Fruit fly (Drosophila melanogaster) whole organism, embryonic: ENCODE measurements around the gene CG31268.

Experiments
- ATbp ChIP-seq: fragments of 200-800 bp; sonication (Bioruptor generic); optimal IDR thresholded peaks from 2 replicates; lab custom pipeline; 2017; ENCODE audit warnings: missing biosample characterization, mild to moderate bottlenecking, missing genetic modification characterization, missing genetic modification reagents
- CG10321 ChIP-seq: fragments of 200-800 bp; sonication (Bioruptor generic); IDR thresholded peaks from 2 replicates; pipeline ENCODE4 v1.3.6; 2022; ENCODE audit warnings: missing biosample characterization, missing genetic modification characterization
- CG11093 ChIP-seq: fragments of 200-800 bp; sonication (Bioruptor generic); IDR thresholded peaks from 3 replicates; pipeline ENCODE4 v1.3.6; 2022; ENCODE audit warnings: missing biosample characterization, missing genetic modification characterization
- CG11247 ChIP-seq: fragments of 200-800 bp; sonication (Bioruptor generic); IDR thresholded peaks from 2 replicates; pipeline ENCODE4 v1.3.6; 2022; ENCODE audit warnings: missing biosample characterization, missing genetic modification characterization
- CG11398 ChIP-seq: fragments of 200-800 bp; sonication (Bioruptor generic); optimal IDR thresholded peaks from 2 replicates; lab custom pipeline; 2016; ENCODE audit warnings: missing biosample characterization, missing genetic modification characterization
- CG11560 ChIP-seq: fragments of 200-800 bp; sonication (Bioruptor generic); IDR thresholded peaks from 3 replicates; pipeline ENCODE4 v1.3.6; 2022; ENCODE audit warnings: missing biosample characterization, missing genetic modification characterization
- CG11696 ChIP-seq: fragments of 200-800 bp; sonication (Bioruptor generic); IDR thresholded peaks from 2 replicates; pipeline ENCODE4 v1.3.6; 2022; ENCODE audit warnings: missing biosample characterization, missing genetic modification characterization
- CG12155 ChIP-seq: fragments of 200-800 bp; sonication (Bioruptor generic); optimal IDR thresholded peaks from 3 replicates; lab custom pipeline; 2016; ENCODE audit warnings: missing biosample characterization, missing genetic modification characterization
- CG14667 ChIP-seq: fragments of 200-800 bp; sonication (Bioruptor generic); IDR thresholded peaks from 2 replicates; pipeline ENCODE4 v1.3.6; 2022; ENCODE audit warnings: missing biosample characterization, missing genetic modification characterization
- CG17359 ChIP-seq: fragments of 200-800 bp; sonication (Bioruptor generic); optimal IDR thresholded peaks from 3 replicates; lab custom pipeline; 2018; ENCODE audit warnings: missing biosample characterization, mild to moderate bottlenecking, missing genetic modification characterization, moderate library complexity
- CG18599 ChIP-seq: fragments of 200-800 bp; sonication (Bioruptor generic); optimal IDR thresholded peaks from 3 replicates; lab custom pipeline; 2017; ENCODE audit warnings: missing biosample characterization, missing genetic modification characterization, mild to moderate bottlenecking, moderate library complexity, missing genetic modification reagents
- CG2875 ChIP-seq: fragments of 200-800 bp; sonication (Bioruptor generic); optimal IDR thresholded peaks from 2 replicates; lab custom pipeline; 2017; ENCODE audit warnings: missing biosample characterization, mild to moderate bottlenecking, missing genetic modification characterization, missing genetic modification reagents
- CG30431 ChIP-seq: fragments of 200-800 bp; sonication (Bioruptor generic); optimal IDR thresholded peaks from 2 replicates; lab custom pipeline; 2017; ENCODE audit warnings: missing biosample characterization, missing genetic modification characterization
- CG31224 ChIP-seq: fragments of 200-800 bp; sonication (Bioruptor generic); IDR thresholded peaks from 2 replicates; pipeline ENCODE4 v1.3.6; 2022; ENCODE audit warnings: missing biosample characterization, missing genetic modification characterization
- CG32532 ChIP-seq: fragments of 200-800 bp; sonication (Bioruptor generic); IDR thresholded peaks from 2 replicates; pipeline ENCODE4 v1.3.6; 2022; ENCODE audit warnings: missing biosample characterization, missing genetic modification characterization
- CG42726 ChIP-seq: fragments of 200-800 bp; sonication (Bioruptor generic); IDR thresholded peaks from 2 replicates; pipeline ENCODE4 v1.3.6; 2022; ENCODE audit warnings: missing biosample characterization, missing genetic modification characterization; ENCODE audit not compliant: partially characterized antibody
- CG4730 ChIP-seq: fragments of 200-800 bp; sonication (Bioruptor generic); IDR thresholded peaks from 2 replicates; pipeline ENCODE4 v1.3.6; 2022; ENCODE audit warnings: missing biosample characterization, missing genetic modification characterization
- CG8765 ChIP-seq: fragments of 200-800 bp; sonication (Bioruptor generic); IDR thresholded peaks from 2 replicates; pipeline ENCODE4 v1.3.6; 2022; ENCODE audit warnings: missing biosample characterization, missing genetic modification characterization
- CHES-1-like ChIP-seq: fragments of 200-800 bp; sonication (Bioruptor generic); optimal IDR thresholded peaks from 2 replicates; lab custom pipeline; 2016; ENCODE audit warnings: missing biosample characterization, missing genetic modification characterization
- E2f1 ChIP-seq: fragments of 200-800 bp; sonication (Bioruptor generic); IDR thresholded peaks from 2 replicates; pipeline ENCODE4 v1.3.6; 2022; ENCODE audit warnings: missing biosample characterization, missing genetic modification characterization
- Hr39 ChIP-seq: fragments of >200 bp; optimal IDR thresholded peaks from 2 replicates; lab custom pipeline; 2017
- Hr51 ChIP-seq, 2 experiments: fragments of 200-800 bp; sonication (Bioruptor generic); optimal IDR thresholded peaks; 2 replicates in 1 of 2; 3 replicates in 1 of 2; lab custom pipeline; 2016 to 2018; ENCODE audit warnings: missing biosample characterization in 2 of 2, missing genetic modification characterization in 2 of 2, mild to moderate bottlenecking in 1 of 2, moderate library complexity in 1 of 2
- Lpt ChIP-seq: fragments of >200 bp; optimal IDR thresholded peaks from 2 replicates; lab custom pipeline; 2018; ENCODE audit warnings: missing biosample characterization, missing genetic modification characterization
- Max ChIP-seq: fragments of 200-800 bp; sonication (Bioruptor generic); optimal IDR thresholded peaks from 2 replicates; lab custom pipeline; 2016; ENCODE audit warnings: missing biosample characterization, mild to moderate bottlenecking, missing genetic modification characterization
- Mrtf ChIP-seq: fragments of 200-800 bp; sonication (Bioruptor generic); IDR thresholded peaks from 3 replicates; pipeline ENCODE4 v1.3.6; 2022; ENCODE audit warnings: missing biosample characterization, missing genetic modification characterization
- Neu2 ChIP-seq: fragments of 200-800 bp; sonication (Bioruptor generic); optimal IDR thresholded peaks from 3 replicates; lab custom pipeline; 2016; ENCODE audit warnings: missing biosample characterization, missing genetic modification characterization, borderline replicate concordance
- NfI ChIP-seq: fragments of 200-800 bp; sonication (Bioruptor generic); optimal IDR thresholded peaks from 3 replicates; lab custom pipeline; 2018; ENCODE audit warnings: missing biosample characterization, mild to moderate bottlenecking, missing genetic modification characterization, moderate library complexity
- Oli ChIP-seq: fragments of 200-800 bp; sonication (Bioruptor generic); optimal IDR thresholded peaks from 2 replicates; lab custom pipeline; 2018; ENCODE audit warnings: missing biosample characterization, mild to moderate bottlenecking, missing genetic modification characterization, moderate library complexity
- Ptx1 ChIP-seq: fragments of 200-800 bp; sonication (Bioruptor generic); IDR thresholded peaks from 2 replicates; pipeline ENCODE4 v1.3.6; 2022; ENCODE audit warnings: missing biosample characterization, missing genetic modification characterization
- Ravus ChIP-seq: fragments of 200-800 bp; sonication (Bioruptor generic); IDR thresholded peaks from 2 replicates; pipeline ENCODE4 v1.3.6; 2022; ENCODE audit warnings: missing biosample characterization, missing genetic modification characterization
- Trl ChIP-seq, 3 experiments: fragments of >200 bp in 2 of 3; fragments of 200-800 bp in 1 of 3; sonication (Bioruptor generic) in 1 of 3; optimal IDR thresholded peaks; 2 replicates in 1 of 3; 3 replicates in 2 of 3; lab custom pipeline; 2016 to 2017; ENCODE audit warnings: missing biosample characterization in 1 of 3, missing genetic modification characterization in 1 of 3
- Usf ChIP-seq: fragments of 200-800 bp; sonication (Bioruptor generic); optimal IDR thresholded peaks from 2 replicates; lab custom pipeline; 2017; ENCODE audit warnings: missing genotype, missing biosample characterization, missing genetic modification characterization
- ase ChIP-seq: fragments of 200-800 bp; sonication (Bioruptor generic); IDR thresholded peaks from 3 replicates; pipeline ENCODE4 v1.3.6; 2022; ENCODE audit warnings: missing biosample characterization, missing genetic modification characterization
- az2 ChIP-seq: fragments of 200-800 bp; sonication (Bioruptor generic); optimal IDR thresholded peaks from 3 replicates; lab custom pipeline; 2016; ENCODE audit warnings: missing biosample characterization, missing genetic modification characterization
- bbx ChIP-seq: fragments of 200-800 bp; sonication (Bioruptor generic); IDR thresholded peaks from 2 replicates; pipeline ENCODE4 v1.3.6; 2022; ENCODE audit warnings: missing biosample characterization, missing genetic modification characterization; ENCODE audit not compliant: partially characterized antibody
- cg ChIP-seq: fragments of 200-800 bp; sonication (Bioruptor generic); optimal IDR thresholded peaks from 3 replicates; lab custom pipeline; 2019; ENCODE audit warnings: missing biosample characterization, mild to moderate bottlenecking, missing genetic modification characterization, moderate library complexity
- ci ChIP-seq: fragments of 200-800 bp; sonication (Bioruptor generic); IDR thresholded peaks from 3 replicates; pipeline ENCODE4 v1.3.6; 2022; ENCODE audit warnings: missing biosample characterization, missing genetic modification characterization
- exex ChIP-seq: fragments of 200-800 bp; sonication (Bioruptor generic); optimal IDR thresholded peaks from 4 replicates; lab custom pipeline; 2018; ENCODE audit warnings: missing biosample characterization, mild to moderate bottlenecking, missing genetic modification characterization, moderate library complexity
- ham ChIP-seq: fragments of 200-800 bp; sonication (Bioruptor generic); IDR thresholded peaks from 2 replicates; pipeline ENCODE4 v1.3.6; 2022; ENCODE audit warnings: missing biosample characterization, missing genetic modification characterization
- hb ChIP-seq: fragments of 200-800 bp; sonication (Bioruptor generic); IDR thresholded peaks from 3 replicates; pipeline ENCODE4 v1.3.6; 2022; ENCODE audit warnings: missing biosample characterization, missing genetic modification characterization; ENCODE audit not compliant: partially characterized antibody
- jing ChIP-seq: fragments of 200-800 bp; sonication (Bioruptor generic); optimal IDR thresholded peaks from 2 replicates; lab custom pipeline; 2018; ENCODE audit warnings: missing biosample characterization, mild to moderate bottlenecking, missing genetic modification characterization
- kay ChIP-seq: fragments of 200-800 bp; sonication (Bioruptor generic); optimal IDR thresholded peaks from 2 replicates; lab custom pipeline; 2016; ENCODE audit warnings: missing biosample characterization, missing genetic modification characterization
- kni ChIP-seq: fragments of 200-800 bp; sonication (Bioruptor generic); optimal IDR thresholded peaks from 3 replicates; lab custom pipeline; 2017; ENCODE audit warnings: mild to moderate bottlenecking, missing biosample characterization, missing genetic modification reagents, missing genetic modification characterization
- mam ChIP-seq: fragments of 200-800 bp; sonication (Bioruptor generic); optimal IDR thresholded peaks from 3 replicates; lab custom pipeline; 2016; ENCODE audit warnings: missing biosample characterization, missing genetic modification characterization
- nau ChIP-seq: fragments of 200-800 bp; sonication (Bioruptor generic); optimal IDR thresholded peaks from 3 replicates; lab custom pipeline; 2017; ENCODE audit warnings: missing biosample characterization, mild to moderate bottlenecking, missing genetic modification characterization, missing genetic modification reagents
- psq ChIP-seq: fragments of 200-800 bp; sonication (Bioruptor generic); optimal IDR thresholded peaks from 2 replicates; lab custom pipeline; 2017; ENCODE audit warnings: missing biosample characterization, missing genetic modification characterization
- sna ChIP-seq: fragments of 200-800 bp; sonication (Bioruptor generic); IDR thresholded peaks from 2 replicates; pipeline ENCODE4 v1.3.6; 2022; ENCODE audit warnings: missing biosample characterization, missing genetic modification characterization; ENCODE audit not compliant: partially characterized antibody
- trem ChIP-seq: fragments of 200-800 bp; optimal IDR thresholded peaks from 3 replicates; lab custom pipeline; 2019; ENCODE audit warnings: missing biosample characterization, mild to moderate bottlenecking, missing genetic modification characterization, moderate library complexity
- tup ChIP-seq: fragments of 200-800 bp; sonication (Bioruptor generic); optimal IDR thresholded peaks from 2 replicates; lab custom pipeline; 2016; ENCODE audit warnings: missing biosample characterization, mild to moderate bottlenecking, missing genetic modification characterization, moderate library complexity
- wdn ChIP-seq: fragments of 200-800 bp; sonication (Bioruptor generic); IDR thresholded peaks from 2 replicates; pipeline ENCODE4 v1.3.6; 2022; ENCODE audit warnings: missing biosample characterization, missing genetic modification characterization
- zfh1 ChIP-seq: fragments of 200-800 bp; sonication (Bioruptor generic); IDR thresholded peaks from 3 replicates; pipeline ENCODE4 v1.3.6; 2022; ENCODE audit warnings: missing biosample characterization, missing genetic modification characterization

CG31268 gene

dm6 chr3R:17060244-17060664 lies 28.7 kb downstream of the CG31268 start (continued):
- TF ChIP-seq nau (GFP tag; lab: Kevin White, UChicago) (peak; percentile 35), Usf (GFP tag; lab: Kevin White, UChicago) (peak; percentile 35), Hr51 (GFP tag; optimal IDR thresholded peaks at IDR 0.05; lab: Kevin White, UChicago) (peak in 1 of 2 experiments; percentile 65), NfI (GFP tag; lab: Kevin White, UChicago) (peak; percentile 12), ase (no peak), E2f1 (GFP tag; lab: Robert Waterston, UW) (no peak), CG8765 (no peak), hb (GFP tag; lab: Robert Waterston, UW) (no peak), ham (no peak), CG11093 (GFP tag; lab: Robert Waterston, UW) (no peak), mam (GFP tag; lab: Kevin White, UChicago) (peak; percentile 48), Oli (tag; lab: Kevin White, UChicago) (peak; percentile 71), Neu2 (GFP tag; lab: Kevin White, UChicago) (no peak), zfh1 (GFP tag; lab: Robert Waterston, UW) (peak; percentile 42; the same call in 1 of the 3 replicates), Hr39 (no peak), CG11560 (tag; lab: Robert Waterston, UW) (no peak), CHES-1-like (peak; percentile 19), Max (GFP tag; lab: Kevin White, UChicago) (peak; percentile 56), CG30431 (GFP tag; lab: Kevin White, UChicago) (no peak), CG31224 (no peak), CG12155 (GFP tag; lab: Kevin White, UChicago) (peak; percentile 31), CG11696 (GFP tag; lab: Robert Waterston, UW) (no peak), cg (GFP tag; lab: Kevin White, UChicago) (no peak), CG18599 (peak; percentile 57), CG14667 (GFP tag; lab: Robert Waterston, UW) (no peak), Lpt (GFP tag; lab: Kevin White, UChicago) (no peak), ATbp (GFP tag; lab: Kevin White, UChicago) (peak; percentile 11), sna (GFP tag; lab: Robert Waterston, UW) (no peak), kni (GFP tag; lab: Kevin White, UChicago) (no peak), Mrtf (GFP tag; lab: Robert Waterston, UW) (no peak), Ptx1 (GFP tag; lab: Robert Waterston, UW) (no peak), exex (no peak), bbx (GFP tag; lab: Robert Waterston, UW) (no peak), kay (GFP tag; lab: Kevin White, UChicago) (no peak), psq (GFP tag; lab: Kevin White, UChicago) (no peak), CG4730 (GFP tag; lab: Robert Waterston, UW) (no peak), wdn (GFP tag; lab: Robert Waterston, UW) (no peak), CG17359 (tag; lab: Kevin White, UChicago) (peak; percentile 61), CG2875 (GFP tag; lab: Kevin White, UChicago) (peak; percentile 33), ci (GFP tag; lab: Robert Waterston, UW) (0 out of 3 replicates have a peak, but pooled peaks have one; percentile 7), Trl (optimal IDR thresholded peaks at IDR 0.05; lab: Kevin White, UChicago) (no peak), Trl (GFP tag; optimal IDR thresholded peaks at IDR 0.05; lab: Kevin White, UChicago) (no peak), CG32532 (GFP tag; lab: Robert Waterston, UW) (no peak), CG11398 (GFP tag; lab: Kevin White, UChicago) (peak; percentile 42), CG10321 (GFP tag; lab: Robert Waterston, UW) (no peak), Ravus (GFP tag; lab: Robert Waterston, UW) (no peak), trem (peak; percentile 18), az2 (GFP tag; lab: Kevin White, UChicago) (peak; percentile 39), CG11247 (GFP tag; lab: Robert Waterston, UW) (no peak), tup (GFP tag; lab: Kevin White, UChicago) (no peak), jing (GFP tag; lab: Kevin White, UChicago) (no peak), CG42726 (GFP tag; lab: Robert Waterston, UW) (no peak)
